Fruit fly (Drosophila melanogaster): ENCODE results near the gene da.

The da gene

DNA sequence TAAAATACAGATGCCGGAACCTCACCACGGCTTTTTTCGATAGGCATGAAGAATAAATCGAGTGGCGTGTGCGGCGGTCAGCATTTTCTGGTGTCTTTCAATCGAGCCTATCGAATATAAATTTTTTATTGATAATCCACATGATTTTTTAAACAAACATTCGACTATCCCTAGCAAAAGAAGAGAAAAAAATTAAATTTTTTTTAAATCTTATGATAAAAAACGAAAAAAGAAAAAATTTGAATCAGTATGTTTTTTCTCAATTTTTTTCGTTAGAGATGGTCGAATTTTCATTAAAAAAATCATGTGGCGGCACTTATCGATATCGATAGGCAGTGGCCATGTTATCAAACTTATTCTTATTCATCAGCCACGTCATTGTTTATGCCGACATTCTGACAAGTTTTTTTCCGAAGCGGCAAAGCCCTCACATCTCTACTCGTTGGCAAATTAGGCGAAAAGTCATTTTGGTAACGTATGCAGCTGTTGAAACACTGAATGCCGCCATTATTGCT is 38.7 kb downstream of the da start, which contains the start of the genes SmB and KdelR (continued):
- TF ChIP-seq CG34406 (GFP tag; optimal IDR thresholded peaks at IDR 0.05): no peak
- TF ChIP-seq CG3032 (tag; optimal IDR thresholded peaks at IDR 0.05): peak; percentile 13
- peak; percentile 81 for TF ChIP-seq fkh (GFP tag; optimal IDR thresholded peaks at IDR 0.05)
- no peak for TF ChIP-seq CG10631 (GFP tag; optimal IDR thresholded peaks at IDR 0.05)
- peak; percentile 26 for TF ChIP-seq Eip78C (GFP tag)
- TF ChIP-seq Ets96B (tag; optimal IDR thresholded peaks at IDR 0.05): no peak
- no peak for TF ChIP-seq fd59A (GFP tag; optimal IDR thresholded peaks at IDR 0.05)

DNA sequence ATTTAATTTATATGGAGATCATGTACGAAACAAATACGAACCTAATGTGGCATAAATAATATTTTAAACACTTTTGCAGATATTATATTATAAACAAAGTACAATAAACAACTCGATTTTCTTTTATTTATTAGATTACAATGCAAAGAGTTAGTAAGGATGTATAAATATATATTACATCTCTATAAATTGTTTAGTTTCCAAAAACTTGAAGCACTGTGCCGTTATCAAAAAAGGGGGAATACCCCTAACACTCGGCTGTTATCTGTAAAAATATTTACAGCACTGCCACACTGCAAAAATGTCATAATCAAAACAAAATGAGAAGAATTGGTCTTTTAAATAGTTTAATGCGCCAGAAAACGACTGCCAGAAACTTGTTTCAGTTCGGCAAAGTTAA is 40.6 kb downstream of the da start, which contains the start of gene CG5188:
Gene CG5188, plus strand, starts transcription at position 302 of the 400 bp plus-strand sequence.
- TF ChIP-seq vri (GFP tag; optimal IDR thresholded peaks at IDR 0.05): no peak
- TF ChIP-seq CG11762 (GFP tag; optimal IDR thresholded peaks at IDR 0.05; ENCODE audit: insufficient read depth): peak; percentile 35
- no peak for TF ChIP-seq pdm3 (GFP tag; optimal IDR thresholded peaks at IDR 0.05)
- TF ChIP-seq CG9139 (GFP tag; optimal IDR thresholded peaks at IDR 0.05): no peak
- TF ChIP-seq CG15336 (GFP tag; IDR thresholded peaks at IDR 0.05): peak; percentile 69
- TF ChIP-seq Sox102F (GFP tag; optimal IDR thresholded peaks at IDR 0.05): no peak
- TF ChIP-seq Hr4 (GFP tag; optimal IDR thresholded peaks at IDR 0.05): no peak
- TF ChIP-seq CG31627 (GFP tag; optimal IDR thresholded peaks at IDR 0.05): peak; percentile 16
- TF ChIP-seq CG6163 (GFP tag; IDR thresholded peaks at IDR 0.05): peak; percentile 31; the same call in 1 of the 3 replicates
- peak; percentile 7 for TF ChIP-seq Sox15 (GFP tag; optimal IDR thresholded peaks at IDR 0.05)
- peak; percentile 64 for TF ChIP-seq esn (GFP tag; optimal IDR thresholded peaks at IDR 0.05)
- peak; percentile 37 for TF ChIP-seq acj6 (GFP tag; optimal IDR thresholded peaks at IDR 0.05)
- no peak for TF ChIP-seq spab (GFP tag; optimal IDR thresholded peaks at IDR 0.05)
- TF ChIP-seq CG6792 (GFP tag; optimal IDR thresholded peaks at IDR 0.05): peak; percentile 35
- TF ChIP-seq topi (GFP tag; optimal IDR thresholded peaks at IDR 0.05): peak; percentile 45
- peak; percentile 51 for TF ChIP-seq OdsH (GFP tag; optimal IDR thresholded peaks at IDR 0.05)
- peak; percentile 23 for TF ChIP-seq cyc (GFP tag; optimal IDR thresholded peaks at IDR 0.05)
- peak; percentile 65 for TF ChIP-seq lz (GFP tag; optimal IDR thresholded peaks at IDR 0.05)
- TF ChIP-seq Eip78C (GFP tag): peak; percentile 82
- TF ChIP-seq Lpt (GFP tag; optimal IDR thresholded peaks at IDR 0.05): peak; percentile 4
- TF ChIP-seq Gug (GFP tag; IDR thresholded peaks at IDR 0.05): 0 out of 2 replicates have a peak, but pooled peaks have one; percentile 9
- TF ChIP-seq Sox14 (GFP tag; optimal IDR thresholded peaks at IDR 0.05): peak; percentile 22
- TF ChIP-seq CG6854 (GFP tag; optimal IDR thresholded peaks at IDR 0.05): no peak
- TF ChIP-seq CG11294 (GFP tag; IDR thresholded peaks at IDR 0.05): no peak
- peak; percentile 15 for TF ChIP-seq Hr39 (GFP tag; optimal IDR thresholded peaks at IDR 0.05)
- no peak for TF ChIP-seq achi (GFP tag; optimal IDR thresholded peaks at IDR 0.05)
- TF ChIP-seq ss (GFP tag; optimal IDR thresholded peaks at IDR 0.05): peak in 1 of 2 experiments; percentile 1
- TF ChIP-seq Ets96B (tag; optimal IDR thresholded peaks at IDR 0.05): peak; percentile 49
- TF ChIP-seq CG3032 (tag; optimal IDR thresholded peaks at IDR 0.05): peak; percentile 52

DNA sequence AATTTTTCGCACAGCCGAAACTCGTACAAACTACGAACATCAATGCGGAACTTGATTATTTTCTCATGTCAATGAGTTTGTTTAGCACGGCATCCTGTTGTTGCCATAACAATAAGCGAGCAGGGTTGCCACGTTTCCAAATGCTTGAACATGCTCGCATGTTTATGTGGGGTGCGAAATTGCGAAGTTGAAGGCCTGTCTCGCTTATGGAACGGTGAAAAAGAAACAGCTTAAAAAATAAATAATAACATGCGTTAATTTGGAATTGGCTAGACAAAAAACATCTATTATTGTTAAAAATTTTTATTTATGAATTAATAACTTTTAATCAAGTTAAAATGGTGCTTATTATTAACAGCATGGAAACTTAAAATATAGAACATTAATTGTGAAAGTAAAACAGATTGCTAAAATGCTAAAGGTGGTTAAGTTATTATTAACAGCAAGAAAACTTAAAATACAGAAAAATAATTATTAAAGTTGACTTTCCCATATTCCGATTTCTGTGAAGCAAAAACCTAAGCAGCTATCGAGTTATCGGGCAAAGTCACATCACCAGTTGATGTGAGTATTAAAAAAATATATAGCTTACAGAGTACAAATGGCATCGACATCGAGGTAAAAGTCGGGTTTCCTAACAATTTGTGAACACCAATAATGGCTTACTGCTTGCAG is 43.0 kb downstream of the da start, which contains the start of the genes Bug22 and TfIIB:
Gene Bug22, minus strand, starts transcription at position 117 of the 675 bp plus-strand sequence.
Gene TfIIB, plus strand, starts transcription at position 537 of the 675 bp plus-strand sequence.
- TF ChIP-seq CG6808 (GFP tag; optimal IDR thresholded peaks at IDR 0.05) (no peak), Met (GFP tag; optimal IDR thresholded peaks at IDR 0.05) (no peak), CG16779 (tag; optimal IDR thresholded peaks at IDR 0.05) (no peak), lz (GFP tag; optimal IDR thresholded peaks at IDR 0.05) (peak; percentile 72), salr (GFP tag; optimal IDR thresholded peaks at IDR 0.05) (no peak), CG8319 (GFP tag; optimal IDR thresholded peaks at IDR 0.05) (peak; percentile 25), CG7368 (GFP tag; optimal IDR thresholded peaks at IDR 0.05) (no peak), CG3919 (GFP tag; optimal IDR thresholded peaks at IDR 0.05) (no peak), CG32006 (GFP tag; optimal IDR thresholded peaks at IDR 0.05) (no peak), topi (GFP tag; optimal IDR thresholded peaks at IDR 0.05) (peak; percentile 69), Eip78C (GFP tag) (peak; percentile 91), Ets96B (tag; optimal IDR thresholded peaks at IDR 0.05) (peak; percentile 53), CG10669 (GFP tag; optimal IDR thresholded peaks at IDR 0.05) (no peak), eg (GFP tag; IDR thresholded peaks at IDR 0.05) (no peak; the same call in 2 of the 3 replicates), CG31627 (GFP tag; optimal IDR thresholded peaks at IDR 0.05) (peak; percentile 75), CG9139 (GFP tag; optimal IDR thresholded peaks at IDR 0.05) (no peak), Sox102F (GFP tag; optimal IDR thresholded peaks at IDR 0.05) (no peak), pdm3 (GFP tag; optimal IDR thresholded peaks at IDR 0.05) (no peak), cyc (GFP tag; optimal IDR thresholded peaks at IDR 0.05) (peak; percentile 78), spab (GFP tag; optimal IDR thresholded peaks at IDR 0.05) (no peak), CG15336 (GFP tag; IDR thresholded peaks at IDR 0.05) (0 out of 2 replicates have a peak, but pooled peaks have one; percentile 30), CG34406 (GFP tag; optimal IDR thresholded peaks at IDR 0.05) (peak; percentile 64), fd85E (GFP tag; optimal IDR thresholded peaks at IDR 0.05) (no peak), CG6854 (GFP tag; optimal IDR thresholded peaks at IDR 0.05) (no peak), Sox15 (GFP tag; optimal IDR thresholded peaks at IDR 0.05) (peak; percentile 41), Eip93F (GFP tag; optimal IDR thresholded peaks at IDR 0.05) (no peak)
